Fruit fly (Drosophila melanogaster): ENCODE measurements around the gene OdsH.

- TF ChIP-seq Dll (optimal IDR thresholded peaks at IDR 0.05) (no peak), pan (optimal IDR thresholded peaks at IDR 0.05) (no peak), psq (optimal IDR thresholded peaks at IDR 0.05) (no peak), EcR (GFP tag; optimal IDR thresholded peaks at IDR 0.05) (no peak), CG8478 (optimal IDR thresholded peaks at IDR 0.05) (no peak)
These were observed 13.2 kb downstream of the OdsH start for dm6 chrX:17804048-17804447.
